Fruit fly (Drosophila melanogaster) whole organism, pupa: ENCODE data around the gene Or88a.

Experiments
- CG10348 ChIP-seq: fragments of 200-800 bp; sonication (Bioruptor generic); IDR thresholded peaks from 2 replicates; pipeline ENCODE4 v1.3.6; 2022; ENCODE audit warnings: missing biosample characterization, missing genetic modification characterization
- CG12605 ChIP-seq: fragments of 200-800 bp; sonication (Bioruptor generic); IDR thresholded peaks from 2 replicates; pipeline ENCODE4 v1.3.6; 2022; ENCODE audit warnings: missing biosample characterization, missing genetic modification characterization
- CG14655 ChIP-seq: fragments of 200-800 bp; sonication (Bioruptor generic); optimal IDR thresholded peaks from 3 replicates; lab custom pipeline; 2017; ENCODE audit warnings: mild to moderate bottlenecking, missing biosample characterization, missing genetic modification reagents, missing genetic modification characterization
- CG34367 ChIP-seq: fragments of 200-800 bp; sonication (Bioruptor generic); optimal IDR thresholded peaks from 2 replicates; lab custom pipeline; 2018; ENCODE audit warnings: missing biosample characterization, mild to moderate bottlenecking, missing genetic modification characterization
- CG8159 ChIP-seq: fragments of 200-800 bp; sonication (Bioruptor generic); optimal IDR thresholded peaks from 3 replicates; lab custom pipeline; 2018; ENCODE audit warnings: missing biosample characterization, mild to moderate bottlenecking, missing genetic modification characterization, moderate library complexity
- CG8301 ChIP-seq: fragments of 200-800 bp; sonication (Bioruptor generic); optimal IDR thresholded peaks from 2 replicates; lab custom pipeline; 2018; ENCODE audit warnings: missing biosample characterization, mild to moderate bottlenecking, missing genetic modification characterization
- CG9948 ChIP-seq: fragments of 200-800 bp; sonication (Bioruptor generic); optimal IDR thresholded peaks from 2 replicates; lab custom pipeline; 2018; ENCODE audit warnings: missing biosample characterization, mild to moderate bottlenecking, missing genetic modification characterization, moderate library complexity
- EcR ChIP-seq: fragments of 200-800 bp; sonication (Bioruptor generic); optimal IDR thresholded peaks from 3 replicates; lab custom pipeline; 2019; ENCODE audit warnings: missing biosample characterization, missing genetic modification characterization, mild to moderate bottlenecking, moderate library complexity, missing genetic modification reagents
- Ets98B ChIP-seq: fragments of 200-800 bp; sonication (Bioruptor generic); IDR thresholded peaks from 2 replicates; pipeline ENCODE4 v1.3.6; 2022; ENCODE audit warnings: missing biosample characterization, missing genetic modification characterization
- Pif1A ChIP-seq: fragments of 200-800 bp; sonication (Bioruptor generic); optimal IDR thresholded peaks from 3 replicates; lab custom pipeline; 2016; ENCODE audit warnings: missing biosample characterization, missing genetic modification characterization
- Pif1B ChIP-seq: fragments of 200-800 bp; sonication (Bioruptor generic); optimal IDR thresholded peaks from 3 replicates; lab custom pipeline; 2016; ENCODE audit warnings: missing biosample characterization, missing genetic modification characterization

DNA sequence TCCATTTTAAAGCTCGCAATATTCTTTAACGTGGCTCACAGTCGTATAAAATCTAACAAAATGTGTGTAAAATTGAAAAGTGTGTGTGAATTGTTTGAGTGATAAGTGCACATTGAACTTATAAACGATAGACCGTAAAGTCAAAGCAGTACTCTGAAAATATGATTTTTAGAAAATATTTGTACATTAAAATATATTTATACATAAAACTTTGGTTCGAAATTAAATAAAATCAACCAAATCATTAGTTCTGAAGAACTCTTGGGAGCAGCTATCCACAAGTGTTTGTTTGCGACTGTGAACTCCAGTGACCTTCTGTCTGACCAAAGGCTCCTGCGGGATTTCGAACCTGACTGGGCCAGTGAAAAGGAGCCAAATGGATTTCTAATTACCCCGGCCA lies 50.9 kb downstream of the Or88a start, which contains the start of gene CG31327:
- no peak for TF ChIP-seq CG10348 (GFP tag; lab: Robert Waterston, UW)
- TF ChIP-seq CG34367 (tag; lab: Kevin White, UChicago), result no peak
- no peak for TF ChIP-seq CG8159
- no peak for TF ChIP-seq Ets98B
- no peak for TF ChIP-seq CG8301
- TF ChIP-seq Pif1A (GFP tag; lab: Kevin White, UChicago), result no peak
- TF ChIP-seq CG9948 (tag; lab: Kevin White, UChicago), result no peak
- no peak for TF ChIP-seq CG14655 (GFP tag; lab: Kevin White, UChicago)
- no peak for TF ChIP-seq EcR (GFP tag; lab: Kevin White, UChicago)
- no peak for TF ChIP-seq Pif1B (GFP tag; lab: Kevin White, UChicago)
- no peak for TF ChIP-seq CG12605 (GFP tag; lab: Robert Waterston, UW)
